Worm (Caenorhabditis elegans) whole organism, L4 larva: ENCODE measurements around the gene C05G5.2.

Source experiments
- D1046.2 ChIP-seq: fragments of 200-800 bp; sonication (Bioruptor generic); IDR thresholded peaks from 2 replicates; pipeline ENCODE4 v1.3.6; 2022; ENCODE audit warnings: missing genetic modification characterization, missing compliant biosample characterization
- pha-4 ChIP-seq, 2 experiments: fragments of 150-350 bp in 1 of 2; fragments of 200-800 bp in 1 of 2; sonication (Bioruptor generic) in 1 of 2; IDR thresholded peaks in 1 of 2; optimal IDR thresholded peaks in 1 of 2; 2 replicates each; pipeline versions ENCODE4 v1.3.6 to Lab custom; 2014 to 2022; ENCODE audit warnings: missing genetic modification characterization in 2 of 2, missing genetic modification reagents in 2 of 2, missing biosample characterization in 1 of 2, missing compliant biosample characterization in 1 of 2

DNA sequence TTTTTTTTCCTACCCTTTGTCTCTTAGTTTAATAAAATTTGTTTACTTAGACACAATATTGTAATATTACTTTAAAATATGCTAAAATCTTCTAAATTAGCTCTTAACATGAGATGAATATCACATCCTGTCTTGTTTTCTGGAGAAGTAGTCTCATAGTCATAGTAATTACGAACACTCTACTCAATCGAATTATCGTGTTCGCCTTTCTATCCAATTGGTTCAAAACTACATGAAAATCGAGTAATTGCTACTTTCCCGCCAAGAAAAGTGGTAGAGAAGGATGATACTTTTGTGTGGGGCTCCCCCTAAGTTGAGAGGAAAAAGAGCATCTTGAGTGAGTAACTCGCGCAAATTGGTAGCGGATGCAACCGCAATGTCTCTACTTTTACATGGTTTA, 31.0 kb downstream of the C05G5.2 start:
- no peak for TF ChIP-seq D1046.2 (GFP tag; lab: Robert Waterston, UW)
- TF ChIP-seq pha-4 (GFP tag; IDR thresholded peaks at IDR 0.05; lab: Robert Waterston, UW), result no peak
- TF ChIP-seq pha-4 (tag; optimal IDR thresholded peaks at IDR 0.05; lab: Kevin White, UChicago), result no peak
